Fruit fly (Drosophila melanogaster) whole organism, embryonic: ENCODE results near the gene corto.

Experiments
- CG10209 ChIP-seq: fragments of 200-800 bp; sonication (Bioruptor generic); optimal IDR thresholded peaks from 3 replicates; lab custom pipeline; 2017; ENCODE audit warnings: missing biosample characterization, mild to moderate bottlenecking, missing genetic modification characterization, missing genetic modification reagents
- CG12236 ChIP-seq: fragments of 200-800 bp; sonication (Bioruptor generic); optimal IDR thresholded peaks from 2 replicates; lab custom pipeline; 2016; ENCODE audit warnings: missing biosample characterization, missing genetic modification characterization
- CG13775 ChIP-seq: fragments of 200-800 bp; sonication (Bioruptor generic); optimal IDR thresholded peaks from 3 replicates; lab custom pipeline; 2017; ENCODE audit warnings: missing biosample characterization, mild to moderate bottlenecking, missing genetic modification characterization
- CG13894 ChIP-seq: fragments of 200-800 bp; sonication (Bioruptor generic); optimal IDR thresholded peaks from 3 replicates; lab custom pipeline; 2018; ENCODE audit warnings: missing biosample characterization, mild to moderate bottlenecking, missing genetic modification characterization, moderate library complexity
- CG14965 ChIP-seq: fragments of 200-800 bp; sonication (Bioruptor generic); optimal IDR thresholded peaks from 2 replicates; lab custom pipeline; 2016; ENCODE audit warnings: missing biosample characterization, missing genetic modification characterization, borderline replicate concordance
- CG15601 ChIP-seq: fragments of 200-800 bp; sonication (Bioruptor generic); optimal IDR thresholded peaks from 3 replicates; lab custom pipeline; 2019; ENCODE audit warnings: missing biosample characterization, mild to moderate bottlenecking, missing genetic modification characterization, moderate library complexity
- CG1603 ChIP-seq: fragments of 200-800 bp; sonication (Bioruptor generic); optimal IDR thresholded peaks from 2 replicates; lab custom pipeline; 2019; ENCODE audit warnings: missing biosample characterization, mild to moderate bottlenecking, missing genetic modification characterization, moderate library complexity
- CG16863 ChIP-seq: fragments of 200-800 bp; sonication (Bioruptor generic); optimal IDR thresholded peaks from 3 replicates; lab custom pipeline; 2016; ENCODE audit warnings: missing biosample characterization, missing genetic modification characterization
- CG17359 ChIP-seq: fragments of 200-800 bp; sonication (Bioruptor generic); optimal IDR thresholded peaks from 3 replicates; lab custom pipeline; 2018; ENCODE audit warnings: missing biosample characterization, mild to moderate bottlenecking, missing genetic modification characterization, moderate library complexity
- CG17912 ChIP-seq: fragments of 200-800 bp; sonication (Bioruptor generic); optimal IDR thresholded peaks from 2 replicates; lab custom pipeline; 2018; ENCODE audit warnings: missing biosample characterization, mild to moderate bottlenecking, missing genetic modification characterization
- CG18619 ChIP-seq: fragments of 200-800 bp; sonication (Bioruptor generic); optimal IDR thresholded peaks from 3 replicates; lab custom pipeline; 2017; ENCODE audit warnings: missing biosample characterization, mild to moderate bottlenecking, missing genetic modification characterization
- CG31388 ChIP-seq: fragments of 200-800 bp; sonication (Bioruptor generic); optimal IDR thresholded peaks from 2 replicates; lab custom pipeline; 2016; ENCODE audit warnings: missing biosample characterization, missing genetic modification characterization
- CG32532 ChIP-seq: fragments of 200-800 bp; sonication (Bioruptor generic); IDR thresholded peaks from 2 replicates; pipeline ENCODE4 v1.3.6; 2022; ENCODE audit warnings: missing biosample characterization, missing genetic modification characterization
- CG4360 ChIP-seq: fragments of 200-800 bp; sonication (Bioruptor generic); IDR thresholded peaks from 2 replicates; pipeline ENCODE4 v1.3.6; 2022; ENCODE audit warnings: missing biosample characterization, missing genetic modification characterization
- CG4854 ChIP-seq: fragments of 200-800 bp; sonication (Bioruptor generic); optimal IDR thresholded peaks from 2 replicates; lab custom pipeline; 2016; ENCODE audit warnings: missing biosample characterization, missing genetic modification characterization, inconsistent platforms
- CG7987 ChIP-seq: fragments of 200-800 bp; sonication (Bioruptor generic); optimal IDR thresholded peaks from 2 replicates; lab custom pipeline; 2018; ENCODE audit warnings: missing biosample characterization, mild to moderate bottlenecking, missing genetic modification characterization, moderate library complexity
- CG8290 ChIP-seq, 3 experiments: fragments of 200-800 bp; sonication (Bioruptor generic); optimal IDR thresholded peaks; 2 replicates each; lab custom pipeline; 2016 to 2019; ENCODE audit warnings: missing biosample characterization in 3 of 3, missing genetic modification characterization in 3 of 3, mild to moderate bottlenecking in 2 of 3, moderate library complexity in 1 of 3
- Dbx ChIP-seq: fragments of 200-800 bp; sonication (Bioruptor generic); IDR thresholded peaks from 3 replicates; pipeline ENCODE4 v1.3.6; 2022; ENCODE audit warnings: missing biosample characterization, missing genetic modification characterization
- Deaf1 ChIP-seq: fragments of 200-800 bp; optimal IDR thresholded peaks from 3 replicates; lab custom pipeline; 2019; ENCODE audit warnings: missing biosample characterization, mild to moderate bottlenecking, missing genetic modification characterization, moderate library complexity
- Ets65A ChIP-seq: fragments of 200-800 bp; sonication (Bioruptor generic); peaks from one replicate; lab custom pipeline; 2016; ENCODE audit warnings: missing biosample characterization, missing genetic modification characterization
- Fer1 ChIP-seq: fragments of 200-800 bp; sonication (Bioruptor generic); optimal IDR thresholded peaks from 2 replicates; lab custom pipeline; 2017; ENCODE audit warnings: missing biosample characterization, mild to moderate bottlenecking, missing genetic modification characterization
- HHEX ChIP-seq: fragments of 200-800 bp; sonication (Bioruptor generic); optimal IDR thresholded peaks from 3 replicates; lab custom pipeline; 2017; ENCODE audit warnings: missing biosample characterization, mild to moderate bottlenecking, missing genetic modification characterization, missing genetic modification reagents
- Hmx ChIP-seq: fragments of 200-800 bp; sonication (Bioruptor generic); optimal IDR thresholded peaks from 2 replicates; lab custom pipeline; 2016; ENCODE audit warnings: missing biosample characterization, missing genetic modification characterization
- Hr78 ChIP-seq, 2 experiments: fragments of 200-800 bp in 1 of 2; fragments of >200 bp in 1 of 2; sonication (Bioruptor generic) in 1 of 2; optimal IDR thresholded peaks; 2 replicates each; lab custom pipeline; 2017 to 2019; ENCODE audit warnings: missing biosample characterization in 2 of 2, missing genetic modification characterization in 2 of 2, mild to moderate bottlenecking in 1 of 2, moderate library complexity in 1 of 2
- Lpt ChIP-seq: fragments of >200 bp; optimal IDR thresholded peaks from 2 replicates; lab custom pipeline; 2018; ENCODE audit warnings: missing biosample characterization, missing genetic modification characterization
- Med ChIP-seq: fragments of 200-800 bp; sonication (Bioruptor generic); peaks from one replicate; lab custom pipeline; 2016; ENCODE audit warnings: missing biosample characterization, missing genetic modification characterization, mild to moderate bottlenecking, inconsistent platforms, moderate library complexity
- Poxn ChIP-seq: fragments of 200-800 bp; sonication (Bioruptor generic); IDR thresholded peaks from 2 replicates; pipeline ENCODE4 v1.3.6; 2022; ENCODE audit warnings: missing biosample characterization, missing genetic modification characterization
- TFAM ChIP-seq: fragments of 200-800 bp; sonication (Bioruptor generic); optimal IDR thresholded peaks from 2 replicates; lab custom pipeline; 2017; ENCODE audit warnings: missing biosample characterization, missing genetic modification characterization, inconsistent platforms
- bbx ChIP-seq: fragments of 200-800 bp; sonication (Bioruptor generic); IDR thresholded peaks from 2 replicates; pipeline ENCODE4 v1.3.6; 2022; ENCODE audit warnings: missing biosample characterization, missing genetic modification characterization; ENCODE audit not compliant: partially characterized antibody
- br ChIP-seq: fragments of >200 bp; optimal IDR thresholded peaks from 2 replicates; lab custom pipeline; 2017
- chif ChIP-seq, 2 experiments: fragments of 200-800 bp; sonication (Bioruptor generic); optimal IDR thresholded peaks; 3 replicates each; lab custom pipeline; 2016; ENCODE audit warnings: missing biosample characterization in 2 of 2, missing genetic modification characterization in 2 of 2
- chn ChIP-seq: fragments of 200-800 bp; sonication (Bioruptor generic); optimal IDR thresholded peaks from 2 replicates; lab custom pipeline; 2016; ENCODE audit warnings: missing biosample characterization, missing genetic modification characterization
- ci ChIP-seq: fragments of 200-800 bp; sonication (Bioruptor generic); IDR thresholded peaks from 3 replicates; pipeline ENCODE4 v1.3.6; 2022; ENCODE audit warnings: missing biosample characterization, missing genetic modification characterization
- dimm ChIP-seq: fragments of 200-800 bp; sonication (Bioruptor generic); IDR thresholded peaks from 2 replicates; pipeline ENCODE4 v1.3.6; 2022; ENCODE audit warnings: missing biosample characterization, missing genetic modification characterization
- dmrt99B ChIP-seq: fragments of 200-800 bp; sonication (Bioruptor generic); optimal IDR thresholded peaks from 2 replicates; lab custom pipeline; 2018; ENCODE audit warnings: missing biosample characterization, mild to moderate bottlenecking, missing genetic modification characterization, moderate library complexity
- dpn ChIP-seq, 2 experiments: fragments of 200-800 bp; sonication (Bioruptor generic); optimal IDR thresholded peaks; 3 replicates each; lab custom pipeline; 2016; ENCODE audit warnings: missing biosample characterization in 2 of 2, missing genetic modification characterization in 2 of 2
- fd96Cb ChIP-seq: fragments of 200-800 bp; sonication (Bioruptor generic); optimal IDR thresholded peaks from 2 replicates; lab custom pipeline; 2018; ENCODE audit warnings: missing biosample characterization, mild to moderate bottlenecking, missing genetic modification characterization, moderate library complexity
- grau ChIP-seq: fragments of 200-800 bp; optimal IDR thresholded peaks from 3 replicates; lab custom pipeline; 2019; ENCODE audit warnings: missing biosample characterization, mild to moderate bottlenecking, missing genetic modification characterization, moderate library complexity
- gsb-n ChIP-seq: fragments of 200-800 bp; sonication (Bioruptor generic); optimal IDR thresholded peaks from 3 replicates; lab custom pipeline; 2018; ENCODE audit warnings: missing biosample characterization, mild to moderate bottlenecking, missing genetic modification characterization
- kay ChIP-seq: fragments of 200-800 bp; sonication (Bioruptor generic); optimal IDR thresholded peaks from 2 replicates; lab custom pipeline; 2016; ENCODE audit warnings: missing biosample characterization, missing genetic modification characterization
- lab ChIP-seq: fragments of 200-800 bp; sonication (Bioruptor generic); optimal IDR thresholded peaks from 3 replicates; lab custom pipeline; 2017; ENCODE audit warnings: missing biosample characterization, missing genetic modification characterization, mild to moderate bottlenecking, moderate library complexity, missing genetic modification reagents
- lbe ChIP-seq: fragments of 200-800 bp; sonication (Bioruptor generic); optimal IDR thresholded peaks from 2 replicates; lab custom pipeline; 2016; ENCODE audit warnings: missing biosample characterization, mild to moderate bottlenecking, missing genetic modification characterization
- luna ChIP-seq: fragments of 200-800 bp; sonication (Bioruptor generic); optimal IDR thresholded peaks from 2 replicates; lab custom pipeline; 2016; ENCODE audit warnings: missing biosample characterization, missing genetic modification characterization
- mirr ChIP-seq: fragments of 200-800 bp; sonication (Bioruptor generic); optimal IDR thresholded peaks from 3 replicates; lab custom pipeline; 2018; ENCODE audit warnings: missing biosample characterization, mild to moderate bottlenecking, missing genetic modification characterization
- pfk ChIP-seq: fragments of 200-800 bp; sonication (Bioruptor generic); optimal IDR thresholded peaks from 2 replicates; lab custom pipeline; 2018; ENCODE audit warnings: missing biosample characterization, mild to moderate bottlenecking, missing genetic modification characterization, moderate library complexity
- sd ChIP-seq: fragments of 200-800 bp; sonication (Bioruptor generic); optimal IDR thresholded peaks from 3 replicates; lab custom pipeline; 2018; ENCODE audit warnings: missing biosample characterization, mild to moderate bottlenecking, missing genetic modification characterization, moderate library complexity
- tna ChIP-seq: fragments of 200-800 bp; sonication (Bioruptor generic); IDR thresholded peaks from 2 replicates; pipeline ENCODE4 v1.3.6; 2022; ENCODE audit warnings: missing biosample characterization, missing genetic modification characterization; ENCODE audit not compliant: partially characterized antibody

Gene corto

dm6 chr3R:5035417-5035941, 51.4 kb downstream of the corto start (continued):
- no peak for TF ChIP-seq CG17912 (GFP tag; lab: Kevin White, UChicago)
- TF ChIP-seq dpn (GFP tag; optimal IDR thresholded peaks at IDR 0.05; lab: Kevin White, UChicago), result no peak
- peak; percentile 20 for TF ChIP-seq CG13894 (tag; lab: Kevin White, UChicago)
- TF ChIP-seq CG15601 (tag; lab: Kevin White, UChicago), result no peak
- TF ChIP-seq CG14965 (GFP tag; lab: Kevin White, UChicago), result no peak
- TF ChIP-seq sd, result peak; percentile 0
- no peak for TF ChIP-seq CG7987 (GFP tag; lab: Kevin White, UChicago)
- peak; percentile 20 for TF ChIP-seq CG18619 (GFP tag; lab: Kevin White, UChicago)
- TF ChIP-seq lab (GFP tag; lab: Kevin White, UChicago), result peak; percentile 34
- TF ChIP-seq mirr (GFP tag; lab: Kevin White, UChicago), result no peak
- no peak for TF ChIP-seq luna
- 0 out of 3 replicates have a peak, but pooled peaks have one; percentile 10 for TF ChIP-seq ci (GFP tag; lab: Robert Waterston, UW)
- peak; percentile 17 for TF ChIP-seq Fer1 (GFP tag; lab: Kevin White, UChicago)

dm6 chr3R:5033108-5033722, 53.7 kb downstream of the corto start:
- no peak for TF ChIP-seq pfk (GFP tag; lab: Kevin White, UChicago)
- no peak for TF ChIP-seq gsb-n (tag; lab: Kevin White, UChicago)
- no peak for TF ChIP-seq CG12236 (GFP tag; lab: Kevin White, UChicago)
- TF ChIP-seq CG13775 (GFP tag; lab: Kevin White, UChicago), result no peak
- peak; percentile 1 for TF ChIP-seq CG7987 (GFP tag; lab: Kevin White, UChicago)
- no peak for TF ChIP-seq bbx
- no peak for TF ChIP-seq Deaf1 (tag; lab: Kevin White, UChicago)
- no peak for TF ChIP-seq CG10209
- TF ChIP-seq Hr78 (GFP tag; optimal IDR thresholded peaks at IDR 0.05; lab: Kevin White, UChicago), result no peak
- peak; percentile 64 for TF ChIP-seq Med
- no peak for TF ChIP-seq CG16863 (GFP tag; lab: Kevin White, UChicago)
- 0 out of 3 replicates have a peak, but pooled peaks have one; percentile 33 for TF ChIP-seq Dbx (GFP tag; lab: Robert Waterston, UW)
- no peak for TF ChIP-seq CG32532
- no peak for TF ChIP-seq Lpt (GFP tag; lab: Kevin White, UChicago)
- TF ChIP-seq br (lab: Kevin White, UChicago), result no peak
- TF ChIP-seq TFAM (GFP tag; lab: Kevin White, UChicago), result no peak
- TF ChIP-seq lbe (GFP tag; lab: Kevin White, UChicago), result no peak
- TF ChIP-seq CG8290 (GFP tag; optimal IDR thresholded peaks at IDR 0.05; lab: Kevin White, UChicago), result no peak
- TF ChIP-seq CG8290 (tag; optimal IDR thresholded peaks at IDR 0.05; lab: Kevin White, UChicago), result peak in 1 of 2 experiments; percentile 6
- no peak for TF ChIP-seq Poxn
- no peak for TF ChIP-seq dimm (GFP tag; lab: Robert Waterston, UW)
- no peak for TF ChIP-seq CG1603 (tag; lab: Kevin White, UChicago)
- peak; percentile 21 for TF ChIP-seq HHEX (GFP tag; lab: Kevin White, UChicago)
- TF ChIP-seq Ets65A (GFP tag; lab: Kevin White, UChicago), result peak; percentile 35
- no peak for TF ChIP-seq CG31388 (GFP tag; lab: Kevin White, UChicago)
- no peak for TF ChIP-seq CG4360 (GFP tag; lab: Robert Waterston, UW)
- peak; percentile 2 for TF ChIP-seq dmrt99B (tag; lab: Kevin White, UChicago)
- no peak for TF ChIP-seq CG4854 (GFP tag; lab: Kevin White, UChicago)
- no peak for TF ChIP-seq chif (GFP tag; optimal IDR thresholded peaks at IDR 0.05; lab: Kevin White, UChicago)
- 0 out of 2 replicates have a peak, but pooled peaks have one; percentile 8 for TF ChIP-seq tna
- TF ChIP-seq kay (GFP tag; lab: Kevin White, UChicago), result no peak
- TF ChIP-seq CG17359, result no peak
- no peak for TF ChIP-seq Hmx
- TF ChIP-seq chn, result no peak
- TF ChIP-seq Fer1 (GFP tag; lab: Kevin White, UChicago), result no peak
- TF ChIP-seq fd96Cb (tag; lab: Kevin White, UChicago), result no peak
- TF ChIP-seq grau (tag; lab: Kevin White, UChicago), result no peak
